Worm (Caenorhabditis elegans): ENCODE data around the gene rpl-23.

- TF ChIP-seq nhr-237 (tag; optimal IDR thresholded peaks at IDR 0.05) (no peak), fkh-10 (GFP tag; optimal IDR thresholded peaks at IDR 0.05) (no peak)
Observed at ce11 chrIII:5744579-5744978, 38.7 kb upstream of the rpl-23 start, which contains the start of gene B0244.5.
